Worm (Caenorhabditis elegans) whole organism, midembryonic: ENCODE results near the gene nhx-1.

Experiments used
- T22C8.4 ChIP-seq: fragments of 200-800 bp; sonication (Bioruptor generic); IDR thresholded peaks from 2 replicates; pipeline ENCODE4 v1.3.6; 2022; ENCODE audit warnings: missing genetic modification characterization, missing compliant biosample characterization
- cog-1 ChIP-seq: sonication (generic microtip); optimal IDR thresholded peaks from 2 replicates; lab custom pipeline; 2016; ENCODE audit warnings: missing genetic modification characterization, missing compliant biosample characterization
- flt-1 ChIP-seq: fragments of 200-800 bp; sonication (Bioruptor generic); IDR thresholded peaks from 2 replicates; pipeline ENCODE4 v1.3.6; 2022; ENCODE audit warnings: missing genetic modification characterization, missing compliant biosample characterization
- klf-2 ChIP-seq: fragments of 200-800 bp; sonication (Bioruptor generic); conservative IDR thresholded peaks from 2 replicates; pipeline ENCODE4 v1.3.6; 2022; ENCODE audit warnings: missing genetic modification reagents, missing genetic modification characterization, missing compliant biosample characterization
- med-1 ChIP-seq: sonication (generic microtip); optimal IDR thresholded peaks from 2 replicates; lab custom pipeline; 2017; ENCODE audit warnings: missing genetic modification characterization, mild to moderate bottlenecking, missing compliant biosample characterization, antibody characterized with exemption, missing genetic modification reagents; ENCODE audit not compliant: insufficient read depth
- ref-1 ChIP-seq: fragments of 200-800 bp; sonication (Bioruptor generic); conservative IDR thresholded peaks from 2 replicates; pipeline ENCODE4 v1.3.6; 2022; ENCODE audit warnings: missing genetic modification reagents, missing genetic modification characterization, missing compliant biosample characterization
- tab-1 ChIP-seq: fragments of 200-800 bp; sonication (Bioruptor generic); IDR thresholded peaks from 2 replicates; pipeline ENCODE4 v1.3.6; 2022; ENCODE audit warnings: missing genetic modification characterization, missing compliant biosample characterization
- ztf-23 ChIP-seq: fragments of 200-800 bp; sonication (Bioruptor generic); IDR thresholded peaks from 2 replicates; pipeline ENCODE4 v1.3.6; 2022; ENCODE audit warnings: missing genetic modification reagents, missing genetic modification characterization, missing compliant biosample characterization
- ztf-29 ChIP-seq: fragments of 200-800 bp; sonication (Bioruptor generic); IDR thresholded peaks from 2 replicates; pipeline ENCODE4 v1.3.6; 2022; ENCODE audit warnings: missing genetic modification reagents, missing genetic modification characterization, missing compliant biosample characterization

ce11 chrX:16024558-16024957 is 7.6 kb downstream of the nhx-1 start:
- TF ChIP-seq ztf-23 (no peak), flt-1 (no peak), cog-1 (tag; lab: Kevin White, UChicago) (no peak), T22C8.4 (GFP tag; lab: Robert Waterston, UW) (no peak), klf-2 (GFP tag; lab: Robert Waterston, UW) (no peak), ztf-29 (GFP tag; lab: Robert Waterston, UW) (no peak), ref-1 (GFP tag; lab: Robert Waterston, UW) (no peak), tab-1 (GFP tag; lab: Robert Waterston, UW) (no peak), med-1 (GFP tag; lab: Kevin White, UChicago) (no peak)
